Fruit fly (Drosophila melanogaster): ENCODE measurements around the gene CG33985.

CG33985 gene

DNA sequence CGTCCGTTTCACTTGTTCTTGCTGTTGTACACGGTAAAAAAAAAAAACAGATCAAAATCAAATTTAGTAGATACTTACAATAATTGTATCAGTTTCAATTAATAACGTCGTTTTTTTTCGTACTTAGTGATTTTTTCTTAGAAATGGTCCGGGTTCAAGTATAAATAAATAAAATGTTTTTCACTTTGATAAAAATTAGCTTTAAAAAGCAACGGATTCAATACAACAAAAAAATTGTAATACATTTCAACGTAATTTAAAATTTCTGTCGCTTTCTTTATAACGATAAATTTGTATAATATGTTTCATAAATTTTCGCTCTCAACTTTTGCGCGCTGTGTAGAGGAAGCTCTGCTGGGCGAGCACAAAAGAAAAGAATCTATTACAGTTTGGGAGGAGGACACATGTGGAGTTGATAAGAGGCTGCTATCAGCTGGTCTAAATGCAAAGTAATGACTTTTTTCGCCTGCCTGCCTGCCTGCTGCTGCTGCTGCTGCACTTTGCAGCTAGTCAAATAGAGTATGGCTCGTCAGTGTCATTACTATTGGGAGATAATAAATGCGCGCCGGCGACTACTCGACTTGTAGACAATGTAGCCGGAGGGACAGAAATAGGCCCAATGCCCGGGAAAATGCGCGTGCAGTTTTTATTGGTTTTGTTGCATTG, 11.4 kb upstream of the CG33985 start (continued):
- TF ChIP-seq CG12942 (GFP tag; optimal IDR thresholded peaks at IDR 0.05) = peak; percentile 24
- TF ChIP-seq CG17385 (GFP tag; optimal IDR thresholded peaks at IDR 0.05) = peak; percentile 63
- peak; percentile 41; the same call in 1 of the 3 replicates for TF ChIP-seq ase (GFP tag; IDR thresholded peaks at IDR 0.05)
- peak; percentile 60 for TF ChIP-seq CG6254 (GFP tag; optimal IDR thresholded peaks at IDR 0.05)
- peak; percentile 7 for TF ChIP-seq BtbVII (GFP tag; optimal IDR thresholded peaks at IDR 0.05)
- TF ChIP-seq YL-1 (GFP tag; optimal IDR thresholded peaks at IDR 0.05) = no peak
- peak; percentile 78 for TF ChIP-seq CG6689 (GFP tag; IDR thresholded peaks at IDR 0.05)
- TF ChIP-seq CG8359 (GFP tag; optimal IDR thresholded peaks at IDR 0.05; ENCODE audit: borderline replicate concordance) = peak; percentile 41
- peak; percentile 66 for TF ChIP-seq bcd (GFP tag; optimal IDR thresholded peaks at IDR 0.05)
- TF ChIP-seq Nf-YC (tag; optimal IDR thresholded peaks at IDR 0.05) = peak; percentile 15
- TF ChIP-seq CG1602 (GFP tag; optimal IDR thresholded peaks at IDR 0.05) = peak; percentile 73
- TF ChIP-seq CG12219 (GFP tag; optimal IDR thresholded peaks at IDR 0.05) = peak; percentile 0
- TF ChIP-seq CG17568 (GFP tag; optimal IDR thresholded peaks at IDR 0.05) = peak; percentile 5
- TF ChIP-seq Bdp1 (GFP tag; optimal IDR thresholded peaks at IDR 0.05) = peak; percentile 24
- TF ChIP-seq CG11723 (GFP tag; optimal IDR thresholded peaks at IDR 0.05) = peak; percentile 15
- peak; percentile 63 for TF ChIP-seq cwo (GFP tag; optimal IDR thresholded peaks at IDR 0.05)
- TF ChIP-seq CG1233 (GFP tag; optimal IDR thresholded peaks at IDR 0.05) = peak; percentile 50
- peak; percentile 54 for TF ChIP-seq CG6854 (GFP tag; optimal IDR thresholded peaks at IDR 0.05)
- no peak for TF ChIP-seq mld (GFP tag; IDR thresholded peaks at IDR 0.05; ENCODE audit: partially characterized antibody)
- TF ChIP-seq MBD-R2 (GFP tag; IDR thresholded peaks at IDR 0.05) = no peak
- TF ChIP-seq CG9437 (GFP tag; optimal IDR thresholded peaks at IDR 0.05) = peak; percentile 70
- TF ChIP-seq CG2116 (GFP tag; optimal IDR thresholded peaks at IDR 0.05) = peak; percentile 14
- TF ChIP-seq CG2202 (tag; optimal IDR thresholded peaks at IDR 0.05) = peak; percentile 19
- peak; percentile 26 for TF ChIP-seq zfh2 (GFP tag; optimal IDR thresholded peaks at IDR 0.05)
- TF ChIP-seq CG30431 (GFP tag; optimal IDR thresholded peaks at IDR 0.05) = peak; percentile 29
- TF ChIP-seq dm (GFP tag; optimal IDR thresholded peaks at IDR 0.05) = peak; percentile 9
- peak; percentile 49 for TF ChIP-seq scrt (GFP tag; optimal IDR thresholded peaks at IDR 0.05)
- TF ChIP-seq fd96Cb (tag; optimal IDR thresholded peaks at IDR 0.05) = peak; percentile 72
- no peak for TF ChIP-seq CG31388 (GFP tag; optimal IDR thresholded peaks at IDR 0.05)
- peak; percentile 50 for TF ChIP-seq CG4404 (GFP tag; IDR thresholded peaks at IDR 0.05)
- TF ChIP-seq Nf-YA (GFP tag; IDR thresholded peaks at IDR 0.05) = no peak
- TF ChIP-seq dmrt99B (tag; optimal IDR thresholded peaks at IDR 0.05) = peak; percentile 82
- TF ChIP-seq CG15269 (tag; optimal IDR thresholded peaks at IDR 0.05) = peak; percentile 78
- peak; percentile 63 for TF ChIP-seq lilli (GFP tag; optimal IDR thresholded peaks at IDR 0.05)
- peak; percentile 59 for TF ChIP-seq Rfx (GFP tag; IDR thresholded peaks at IDR 0.05)
- TF ChIP-seq H15 (GFP tag; IDR thresholded peaks at IDR 0.05) = no peak
- peak; percentile 66 for TF ChIP-seq Meics (GFP tag; optimal IDR thresholded peaks at IDR 0.05)
- TF ChIP-seq CG1832 (GFP tag; optimal IDR thresholded peaks at IDR 0.05) = no peak
- TF ChIP-seq Mrtf (GFP tag; IDR thresholded peaks at IDR 0.05) = no peak
- TF ChIP-seq Xrp1 (GFP tag; IDR thresholded peaks at IDR 0.05) = peak; percentile 65
- TF ChIP-seq Ada2b (GFP tag; IDR thresholded peaks at IDR 0.05) = peak; percentile 35
- no peak for TF ChIP-seq Taf1 (GFP tag; IDR thresholded peaks at IDR 0.05)
- no peak for TF ChIP-seq hbn (GFP tag; IDR thresholded peaks at IDR 0.05; ENCODE audit: partially characterized antibody)
- peak; percentile 88 for TF ChIP-seq nmo (GFP tag; optimal IDR thresholded peaks at IDR 0.05)
- TF ChIP-seq dan (GFP tag; IDR thresholded peaks at IDR 0.05) = no peak
- peak; percentile 87 for TF ChIP-seq CG2678 (tag; optimal IDR thresholded peaks at IDR 0.05)
- TF ChIP-seq NC2β (GFP tag; optimal IDR thresholded peaks at IDR 0.05) = no peak
- peak; percentile 58 for TF ChIP-seq D19A (tag; optimal IDR thresholded peaks at IDR 0.05)
- peak; percentile 20 for TF ChIP-seq gro (GFP tag; optimal IDR thresholded peaks at IDR 0.05)
- peak; percentile 39 for TF ChIP-seq bab2 (GFP tag; optimal IDR thresholded peaks at IDR 0.05)

Measured in whole organism, embryonic.